Worm (Caenorhabditis elegans) whole organism, L4 larva: ENCODE measurements around the gene D2045.8.

Source experiments
- ceh-28 ChIP-seq: fragments of 150-350 bp; optimal IDR thresholded peaks from 2 replicates; lab custom pipeline; 2014; ENCODE audit warnings: missing biosample characterization, missing genetic modification reagents, missing genetic modification characterization
- dve-1 ChIP-seq: sonication (generic microtip); optimal IDR thresholded peaks from 2 replicates; lab custom pipeline; 2017; ENCODE audit warnings: antibody characterized with exemption, mild to moderate bottlenecking, missing genetic modification characterization, missing compliant biosample characterization; ENCODE audit not compliant: insufficient read depth
- php-3 ChIP-seq: fragments of 200-800 bp; sonication (Bioruptor generic); IDR thresholded peaks from 2 replicates; pipeline ENCODE4 v1.3.6; 2022; ENCODE audit warnings: missing genetic modification reagents, missing genetic modification characterization, missing compliant biosample characterization
- snpc-4 ChIP-seq: fragments of 150-350 bp; optimal IDR thresholded peaks from 2 replicates; lab custom pipeline; 2014; ENCODE audit warnings: missing biosample characterization, missing genetic modification characterization

DNA sequence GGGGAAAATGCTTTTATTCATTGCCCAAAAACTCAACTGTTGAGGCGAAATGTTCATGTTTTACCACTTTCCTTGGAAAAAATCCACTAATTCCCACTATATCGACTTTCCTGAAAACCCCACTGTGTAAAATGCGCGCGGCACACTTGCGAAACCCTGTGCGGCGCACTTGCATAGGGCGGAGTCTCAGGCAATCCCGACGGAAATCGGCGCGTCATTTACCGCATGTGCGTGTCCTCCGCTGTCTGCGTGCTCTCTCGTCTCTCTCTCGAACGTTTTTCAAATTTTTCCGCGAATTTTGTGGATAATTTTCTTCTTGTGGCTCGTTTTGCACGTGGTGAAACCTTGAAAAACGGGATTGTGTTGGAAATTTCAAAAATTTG, 20.9 kb upstream of the D2045.8 start, which contains the start of gene atx-2:
- no peak for TF ChIP-seq snpc-4 (tag; lab: Kevin White, UChicago)
- peak; percentile 91 for TF ChIP-seq php-3 (GFP tag; lab: Robert Waterston, UW)
- TF ChIP-seq ceh-28: peak; percentile 45
- TF ChIP-seq dve-1 (tag; lab: Kevin White, UChicago): peak; percentile 82
